Worm (Caenorhabditis elegans) whole organism, L1 larva: ENCODE measurements around the gene flh-3.

ENCODE experiments used
- aly-2 ChIP-seq: fragments of 150-350 bp; optimal IDR thresholded peaks from 2 replicates; lab custom pipeline; 2014; ENCODE audit warnings: missing biosample characterization, missing genetic modification characterization
- ceh-90 ChIP-seq: sonication (generic microtip); optimal IDR thresholded peaks from 2 replicates; lab custom pipeline; 2016; ENCODE audit warnings: missing genetic modification characterization, missing compliant biosample characterization
- jun-1 ChIP-seq: fragments of 150-350 bp; optimal IDR thresholded peaks from 2 replicates; lab custom pipeline; 2014; ENCODE audit warnings: missing biosample characterization, missing genetic modification reagents, missing genetic modification characterization
- lin-15B ChIP-seq: fragments of 150-350 bp; sonication (generic microtip); optimal IDR thresholded peaks from 3 replicates; lab custom pipeline; 2014; ENCODE audit warnings: missing biosample characterization, missing genetic modification characterization
- lsy-2 ChIP-seq, 2 experiments: fragments of 150-350 bp; optimal IDR thresholded peaks; 2 replicates each; lab custom pipeline; 2014; ENCODE audit warnings: missing biosample characterization in 2 of 2, missing genetic modification characterization in 2 of 2
- nhr-71 ChIP-seq: sonication (generic microtip); optimal IDR thresholded peaks from 2 replicates; lab custom pipeline; 2016; ENCODE audit warnings: mild to moderate bottlenecking, missing genetic modification characterization, moderate library complexity, missing compliant biosample characterization
- nhr-77 ChIP-seq: fragments of 150-350 bp; optimal IDR thresholded peaks from 2 replicates; lab custom pipeline; 2014; ENCODE audit warnings: missing biosample characterization, missing genetic modification characterization
- pqm-1 ChIP-seq: sonication (generic microtip); optimal IDR thresholded peaks from 3 replicates; lab custom pipeline; 2017; ENCODE audit warnings: missing biosample characterization, missing genetic modification characterization
- snpc-4 ChIP-seq: fragments of 150-350 bp; optimal IDR thresholded peaks from 2 replicates; lab custom pipeline; 2014; ENCODE audit warnings: missing biosample characterization, missing genetic modification characterization
- sox-4 ChIP-seq: sonication (generic microtip); optimal IDR thresholded peaks from 2 replicates; lab custom pipeline; 2016; ENCODE audit warnings: missing genetic modification characterization, missing compliant biosample characterization
- unc-130 ChIP-seq: fragments of 150-350 bp; optimal IDR thresholded peaks from 2 replicates; lab custom pipeline; 2017; ENCODE audit warnings: missing biosample characterization, missing genetic modification characterization, inconsistent platforms
- unc-62 ChIP-seq: fragments of 150-350 bp; optimal IDR thresholded peaks from 2 replicates; lab custom pipeline; 2014; ENCODE audit warnings: missing biosample characterization, missing genetic modification reagents, missing genetic modification characterization
- xbp-1 ChIP-seq: sonication (generic microtip); optimal IDR thresholded peaks from 2 replicates; lab custom pipeline; 2016; ENCODE audit warnings: missing genetic modification characterization, missing compliant biosample characterization
- zag-1 ChIP-seq: fragments of 150-350 bp; optimal IDR thresholded peaks from 2 replicates; lab custom pipeline; 2014; ENCODE audit warnings: missing biosample characterization, missing genetic modification characterization

ce11 chrIV:9256017-9256416 is 13.9 kb upstream of the flh-3 start, which contains the start of gene Y11D7A.9:
- TF ChIP-seq lin-15B (tag; lab: Kevin White, UChicago) (no peak), zag-1 (tag; lab: Kevin White, UChicago) (no peak), ceh-90 (tag; lab: Kevin White, UChicago) (no peak), snpc-4 (tag; lab: Kevin White, UChicago) (no peak), unc-130 (tag; lab: Kevin White, UChicago) (no peak), lsy-2 (tag; optimal IDR thresholded peaks at IDR 0.05; lab: Kevin White, UChicago) (no peak), jun-1 (no peak), aly-2 (tag; lab: Kevin White, UChicago) (no peak), nhr-77 (tag; lab: Kevin White, UChicago) (no peak), unc-62 (no peak), pqm-1 (tag; lab: Kevin White, UChicago) (no peak), sox-4 (tag; lab: Kevin White, UChicago) (no peak), nhr-71 (tag; lab: Kevin White, UChicago) (no peak), xbp-1 (no peak)
